Worm (Caenorhabditis elegans) whole organism, L4 larva: ENCODE results near the gene Y54F10AM.11.
A peak's percentile ranks its signal among the peaks of the same experiment; 100 is the strongest.
"Not testable (repeated sequence)": the region's sequence is repeated elsewhere in the genome, so short reads cannot be mapped to it uniquely, and the experiment has no call there.

Experiments
- F26F4.8 ChIP-seq: fragments of 200-800 bp; sonication (Bioruptor generic); conservative IDR thresholded peaks from 2 replicates; pipeline ENCODE4 v1.3.6; 2022; ENCODE audit warnings: missing genetic modification characterization, missing compliant biosample characterization
- F37D6.2 ChIP-seq: sonication (generic microtip); optimal IDR thresholded peaks from 2 replicates; lab custom pipeline; 2016; ENCODE audit warnings: mild to moderate bottlenecking, missing genetic modification characterization, missing compliant biosample characterization
- F49E8.2 ChIP-seq: sonication (generic microtip); optimal IDR thresholded peaks from 2 replicates; lab custom pipeline; 2016; ENCODE audit warnings: missing compliant biosample characterization, mild to moderate bottlenecking, missing genetic modification characterization, borderline replicate concordance
- R02D3.7 ChIP-seq: fragments of 150-350 bp; sonication (generic microtip); optimal IDR thresholded peaks from 3 replicates; lab custom pipeline; 2014; ENCODE audit warnings: missing biosample characterization, missing genetic modification characterization
- T26A8.4 ChIP-seq: fragments of 200-800 bp; sonication (Bioruptor generic); IDR thresholded peaks from 2 replicates; pipeline ENCODE4 v1.3.6; 2022; ENCODE audit warnings: missing genetic modification characterization, missing compliant biosample characterization
- Y48G9A.11 ChIP-seq: fragments of 200-800 bp; sonication (Bioruptor generic); IDR thresholded peaks from 2 replicates; pipeline ENCODE4 v1.3.6; 2022; ENCODE audit warnings: missing genetic modification reagents, missing genetic modification characterization, missing compliant biosample characterization
- Y5F2A.4 ChIP-seq: fragments of 200-800 bp; sonication (Bioruptor generic); optimal IDR thresholded peaks from 2 replicates; lab custom pipeline; 2018; ENCODE audit warnings: mild to moderate bottlenecking, missing genetic modification characterization, missing compliant biosample characterization
- aha-1 ChIP-seq: fragments of 150-350 bp; peaks from one replicate; lab custom pipeline; 2014; ENCODE audit warnings: missing biosample characterization, missing genetic modification characterization
- attf-4 ChIP-seq: sonication (generic microtip); optimal IDR thresholded peaks from 3 replicates; lab custom pipeline; 2017; ENCODE audit warnings: missing biosample characterization, missing genetic modification characterization
- ceh-32 ChIP-seq: sonication (generic microtip); optimal IDR thresholded peaks from 2 replicates; lab custom pipeline; 2016; ENCODE audit warnings: mild to moderate bottlenecking, missing genetic modification characterization, missing compliant biosample characterization; ENCODE audit not compliant: poor library complexity
- ceh-82 ChIP-seq: sonication (generic microtip); optimal IDR thresholded peaks from 2 replicates; lab custom pipeline; 2017; ENCODE audit warnings: missing biosample characterization, missing genetic modification characterization
- ces-1 ChIP-seq: fragments of 150-350 bp; sonication (generic microtip); optimal IDR thresholded peaks from 4 replicates; lab custom pipeline; 2014; ENCODE audit warnings: missing biosample characterization, missing genetic modification reagents, missing genetic modification characterization
- ctbp-1 ChIP-seq: fragments of 200-800 bp; sonication (Bioruptor generic); IDR thresholded peaks from 2 replicates; pipeline ENCODE4 v1.3.6; 2022; ENCODE audit warnings: missing genetic modification reagents, missing genetic modification characterization, missing compliant biosample characterization
- dmd-9 ChIP-seq: fragments of 200-800 bp; sonication (Bioruptor generic); IDR thresholded peaks from 2 replicates; pipeline ENCODE4 v1.3.6; 2022; ENCODE audit warnings: missing genetic modification reagents, missing genetic modification characterization, missing compliant biosample characterization
- fkh-10 ChIP-seq: fragments of 150-350 bp; optimal IDR thresholded peaks from 2 replicates; lab custom pipeline; 2014; ENCODE audit warnings: missing biosample characterization, missing genetic modification reagents, missing genetic modification characterization
- fos-1 ChIP-seq: fragments of 150-350 bp; optimal IDR thresholded peaks from 2 replicates; lab custom pipeline; 2014; ENCODE audit warnings: missing biosample characterization, missing genetic modification characterization
- hlh-30 ChIP-seq: sonication (generic microtip); optimal IDR thresholded peaks from 2 replicates; lab custom pipeline; 2017; ENCODE audit warnings: antibody characterized with exemption, mild to moderate bottlenecking, missing genetic modification characterization, missing compliant biosample characterization; ENCODE audit not compliant: insufficient read depth
- lim-7 ChIP-seq: fragments of 200-800 bp; sonication (Bioruptor generic); IDR thresholded peaks from 2 replicates; pipeline ENCODE4 v1.3.6; 2022; ENCODE audit warnings: missing genetic modification characterization, missing compliant biosample characterization
- lin-13 ChIP-seq: fragments of 150-350 bp; optimal IDR thresholded peaks from 2 replicates; lab custom pipeline; 2014; ENCODE audit warnings: missing biosample characterization, missing genetic modification reagents, missing genetic modification characterization
- lin-38 ChIP-seq: fragments of 200-800 bp; sonication (Bioruptor generic); IDR thresholded peaks from 2 replicates; pipeline ENCODE4 v1.3.6; 2022; ENCODE audit warnings: missing genetic modification reagents, missing genetic modification characterization, missing compliant biosample characterization
- lir-3 ChIP-seq: sonication (generic microtip); optimal IDR thresholded peaks from 2 replicates; lab custom pipeline; 2016; ENCODE audit warnings: mild to moderate bottlenecking, missing genetic modification characterization, missing compliant biosample characterization
- madf-5 ChIP-seq, 2 experiments: fragments of 200-800 bp; sonication (Bioruptor generic); IDR thresholded peaks; 2 replicates each; pipeline ENCODE4 v1.3.6; 2022; ENCODE audit warnings: missing compliant biosample characterization in 2 of 2, missing genetic modification characterization in 2 of 2
- mep-1 ChIP-seq: fragments of 150-350 bp; sonication (generic microtip); optimal IDR thresholded peaks from 3 replicates; lab custom pipeline; 2014; ENCODE audit warnings: missing biosample characterization, missing genetic modification characterization
- mes-2 ChIP-seq: sonication (generic microtip); optimal IDR thresholded peaks from 2 replicates; lab custom pipeline; 2016; ENCODE audit warnings: missing genotype, mild to moderate bottlenecking, missing genetic modification characterization, missing compliant biosample characterization; ENCODE audit not compliant: poor library complexity, severe bottlenecking
- mxl-2 ChIP-seq: fragments of 200-800 bp; sonication (Bioruptor generic); conservative IDR thresholded peaks from 2 replicates; pipeline ENCODE4 v1.3.6; 2022; ENCODE audit warnings: missing genetic modification reagents, missing genetic modification characterization, missing compliant biosample characterization
- nhr-102 ChIP-seq: sonication (generic microtip); optimal IDR thresholded peaks from 2 replicates; lab custom pipeline; 2016; ENCODE audit warnings: mild to moderate bottlenecking, missing genetic modification characterization, moderate library complexity, missing compliant biosample characterization
- nhr-25 ChIP-seq: sonication (generic microtip); optimal IDR thresholded peaks from 2 replicates; lab custom pipeline; 2017; ENCODE audit warnings: missing genetic modification characterization, mild to moderate bottlenecking, missing compliant biosample characterization, antibody characterized with exemption, moderate library complexity, borderline replicate concordance; ENCODE audit not compliant: insufficient read depth
- nhr-41 ChIP-seq: fragments of 200-800 bp; sonication (Bioruptor generic); IDR thresholded peaks from 2 replicates; pipeline ENCODE4 v1.3.6; 2022; ENCODE audit warnings: missing genetic modification reagents, missing genetic modification characterization, missing compliant biosample characterization
- nhr-48 ChIP-seq: sonication (generic microtip); optimal IDR thresholded peaks from 2 replicates; lab custom pipeline; 2016; ENCODE audit warnings: mild to moderate bottlenecking, missing genetic modification characterization, missing compliant biosample characterization
- nhr-77 ChIP-seq: fragments of 150-350 bp; optimal IDR thresholded peaks from 2 replicates; lab custom pipeline; 2014; ENCODE audit warnings: missing biosample characterization, missing genetic modification characterization
- saeg-2 ChIP-seq: fragments of 200-800 bp; sonication (Bioruptor generic); IDR thresholded peaks from 2 replicates; pipeline ENCODE4 v1.3.6; 2022; ENCODE audit warnings: missing genetic modification reagents, missing genetic modification characterization, missing compliant biosample characterization
- skn-1 ChIP-seq: fragments of 150-350 bp; optimal IDR thresholded peaks from 2 replicates; lab custom pipeline; 2014; ENCODE audit warnings: missing biosample characterization, missing genetic modification characterization
- tra-1 ChIP-seq: fragments of 200-800 bp; sonication (Bioruptor generic); IDR thresholded peaks from 2 replicates; pipeline ENCODE4 v1.3.6; 2022; ENCODE audit warnings: missing genetic modification reagents, missing genetic modification characterization, missing compliant biosample characterization
- unc-130 ChIP-seq: sonication (generic microtip); optimal IDR thresholded peaks from 2 replicates; lab custom pipeline; 2016; ENCODE audit warnings: missing genetic modification reagents, missing genetic modification characterization, missing compliant biosample characterization
- unc-39 ChIP-seq: sonication (generic microtip); optimal IDR thresholded peaks from 2 replicates; lab custom pipeline; 2017; ENCODE audit warnings: missing biosample characterization, missing genetic modification characterization
- vab-7 ChIP-seq: fragments of 200-800 bp; sonication (Bioruptor generic); IDR thresholded peaks from 2 replicates; pipeline ENCODE4 v1.3.6; 2022; ENCODE audit warnings: missing genetic modification reagents, missing genetic modification characterization, missing compliant biosample characterization
- zip-2 ChIP-seq: fragments of 150-350 bp; optimal IDR thresholded peaks from 2 replicates; lab custom pipeline; 2014; ENCODE audit warnings: missing biosample characterization, missing genetic modification characterization
- ztf-7 ChIP-seq: fragments of 150-350 bp; optimal IDR thresholded peaks from 2 replicates; lab custom pipeline; 2014; ENCODE audit warnings: missing biosample characterization, missing genetic modification characterization

Gene Y54F10AM.11

DNA sequence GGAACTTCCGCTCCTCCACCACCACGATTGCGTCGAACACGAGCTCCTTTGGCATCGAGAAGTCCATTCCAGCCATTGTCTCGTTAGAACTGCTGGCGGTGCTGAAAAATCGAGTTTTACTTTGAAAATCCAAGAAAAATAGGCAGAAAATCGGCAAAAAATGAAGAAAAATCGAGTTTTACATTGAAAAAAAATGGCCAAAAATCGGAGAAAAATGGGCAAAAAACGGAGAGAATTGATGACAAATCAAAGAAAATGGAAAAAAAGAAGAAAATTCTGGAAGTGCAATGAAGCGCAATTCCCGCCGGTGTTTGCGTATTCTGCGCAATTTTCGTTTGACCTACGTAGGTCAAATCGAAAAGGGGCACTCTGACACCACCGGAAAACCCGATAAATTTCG lies at the start of gene Y54F10AM.11:
Gene Y54F10AM.11 (minus strand): TSS at position 101 of the 400 bp plus-strand sequence.
- not testable (repeated sequence) for TF ChIP-seq unc-39, nhr-77, skn-1 (tag; lab: Kevin White, UChicago)

ce11 chrIII:2607717-2608116 lies 43.9 kb upstream of the Y54F10AM.11 start, which contains the start of gene Y71H2B.5:
Gene Y71H2B.5 (plus strand): TSS chrIII:2608017.
- not testable (repeated sequence) for TF ChIP-seq nhr-48, F49E8.2, zip-2 (tag; lab: Kevin White, UChicago)

ce11 chrIII:2603671-2604070 lies 39.9 kb upstream of the Y54F10AM.11 start, which contains the start of gene Y71H2B.11:
Gene Y71H2B.11 (plus strand): TSS chrIII:2603971.
- TF ChIP-seq Y5F2A.4 (GFP tag; lab: Kevin White, UChicago) (no peak), mxl-2 (GFP tag; lab: Robert Waterston, UW) (no peak)

ce11 chrIII:2598491-2599065 lies 34.8 kb upstream of the Y54F10AM.11 start:
- TF ChIP-seq tra-1 (GFP tag; lab: Robert Waterston, UW), result no peak
- TF ChIP-seq fos-1 (tag; lab: Kevin White, UChicago), result no peak
- no peak for TF ChIP-seq ztf-7
- no peak for TF ChIP-seq hlh-30
- TF ChIP-seq attf-4 (tag; lab: Kevin White, UChicago), result no peak
- no peak for TF ChIP-seq zip-2 (tag; lab: Kevin White, UChicago)
- TF ChIP-seq dmd-9 (GFP tag; lab: Robert Waterston, UW), result no peak
- TF ChIP-seq aha-1, result no peak
- no peak for TF ChIP-seq fkh-10 (GFP tag; lab: Kevin White, UChicago)
- TF ChIP-seq nhr-25 (tag; lab: Kevin White, UChicago), result no peak
- no peak for TF ChIP-seq madf-5 (GFP tag; IDR thresholded peaks at IDR 0.05; lab: Robert Waterston, UW)
- TF ChIP-seq mes-2 (tag; lab: Kevin White, UChicago), result no peak
- TF ChIP-seq ceh-82 (tag; lab: Kevin White, UChicago), result no peak
- 0 out of 2 replicates have a peak, but pooled peaks have one; percentile 42 for TF ChIP-seq Y48G9A.11
- TF ChIP-seq ces-1, result no peak
- TF ChIP-seq nhr-41, result no peak
- TF ChIP-seq vab-7, result no peak
- no peak for TF ChIP-seq F37D6.2 (tag; lab: Kevin White, UChicago)
- TF ChIP-seq F26F4.8 (GFP tag; lab: Robert Waterston, UW), result no peak
- no peak for TF ChIP-seq lim-7 (GFP tag; lab: Robert Waterston, UW)
- TF ChIP-seq lir-3, result no peak
- TF ChIP-seq saeg-2, result no peak
- TF ChIP-seq F49E8.2 (tag; lab: Kevin White, UChicago), result peak; percentile 76
- TF ChIP-seq lin-13, result no peak
- no peak for TF ChIP-seq mep-1 (tag; lab: Kevin White, UChicago)
- TF ChIP-seq R02D3.7 (tag; lab: Kevin White, UChicago), result no peak
- no peak for TF ChIP-seq nhr-102 (tag; lab: Kevin White, UChicago)
- TF ChIP-seq unc-39 (tag; lab: Kevin White, UChicago), result no peak
- TF ChIP-seq mxl-2 (GFP tag; lab: Robert Waterston, UW), result no peak
- TF ChIP-seq lin-38 (GFP tag; lab: Robert Waterston, UW), result peak; percentile 60
- TF ChIP-seq ceh-32 (tag; lab: Kevin White, UChicago), result no peak
- peak; percentile 33 for TF ChIP-seq unc-130 (GFP tag; lab: Kevin White, UChicago)
- TF ChIP-seq ctbp-1 (GFP tag; lab: Robert Waterston, UW), result no peak
- TF ChIP-seq T26A8.4 (GFP tag; lab: Robert Waterston, UW), result no peak
